Worm (Caenorhabditis elegans): Measurements from ENCODE around the gene idpa-2.

The idpa-2 gene

DNA sequence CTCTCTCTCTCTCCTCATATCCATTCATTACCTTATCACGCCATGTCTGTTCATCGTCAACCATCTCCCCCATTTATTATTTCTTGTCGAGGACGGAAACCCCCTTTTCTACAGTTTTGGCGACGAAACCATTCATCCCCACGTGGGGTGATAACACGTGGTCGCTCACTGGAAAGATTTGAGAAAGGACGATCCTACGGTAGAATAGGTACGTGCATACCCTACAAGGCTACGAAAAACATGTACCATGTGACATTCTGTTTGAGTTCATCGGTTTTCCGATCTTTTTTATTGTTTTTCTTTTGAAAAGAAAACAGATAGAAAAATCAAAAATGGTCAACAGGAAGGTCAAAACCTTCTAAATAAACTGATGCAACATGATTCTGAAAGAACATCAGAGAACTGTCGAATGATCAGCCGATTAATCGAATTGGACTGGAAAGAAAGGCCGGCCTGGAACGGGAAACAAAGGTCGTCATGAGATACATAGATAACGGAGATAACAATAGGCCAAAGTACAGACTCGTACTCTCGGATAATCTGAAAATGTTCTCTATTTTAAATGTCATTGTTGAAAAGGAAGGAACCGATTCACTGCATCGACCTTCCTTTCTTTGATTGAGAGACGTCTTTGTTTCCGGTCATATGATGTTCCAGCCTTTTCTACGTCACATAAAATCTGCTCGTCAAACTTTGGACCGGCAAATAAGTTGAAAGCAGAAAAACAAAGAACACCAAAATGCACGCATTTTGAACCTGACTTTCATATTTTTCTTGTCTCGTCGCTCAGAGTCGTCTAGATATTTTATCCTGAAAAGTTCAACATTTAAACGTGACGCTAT is 50.3 kb downstream of the idpa-2 start:
- no peak for TF ChIP-seq dao-5 (tag; optimal IDR thresholded peaks at IDR 0.05)
- TF ChIP-seq W03F9.2 (tag; optimal IDR thresholded peaks at IDR 0.05): no peak
- no peak for TF ChIP-seq him-1 (tag; optimal IDR thresholded peaks at IDR 0.05)

Data from whole organism, L4/young adult.